Worm (Caenorhabditis elegans) whole organism, L1 larva: ENCODE measurements around the gene C10E2.2.

ENCODE experiments used
- aha-1 ChIP-seq: fragments of 150-350 bp; optimal IDR thresholded peaks from 2 replicates; lab custom pipeline; 2014; ENCODE audit warnings: missing biosample characterization, missing genetic modification characterization
- ceh-82 ChIP-seq, 3 experiments: fragments of 150-350 bp in 1 of 3; sonication (generic microtip) in 2 of 3; optimal IDR thresholded peaks; 2 replicates each; lab custom pipeline; 2014 to 2017; ENCODE audit warnings: missing biosample characterization in 3 of 3, missing genetic modification characterization in 3 of 3
- efl-1 ChIP-seq, 4 experiments: fragments of 150-350 bp; optimal IDR thresholded peaks in 3 of 4; peaks in 1 of 4; 1 replicate in 1 of 4; 2 replicates in 3 of 4; lab custom pipeline; 2014; ENCODE audit warnings: missing biosample characterization in 2 of 4, missing genetic modification characterization in 2 of 4, missing genetic modification reagents in 2 of 4
- jun-1 ChIP-seq: fragments of 150-350 bp; optimal IDR thresholded peaks from 2 replicates; lab custom pipeline; 2014; ENCODE audit warnings: missing biosample characterization, missing genetic modification reagents, missing genetic modification characterization
- lin-15B ChIP-seq: fragments of 150-350 bp; sonication (generic microtip); optimal IDR thresholded peaks from 3 replicates; lab custom pipeline; 2014; ENCODE audit warnings: missing biosample characterization, missing genetic modification characterization
- lir-3 ChIP-seq: sonication (generic microtip); optimal IDR thresholded peaks from 2 replicates; lab custom pipeline; 2016; ENCODE audit warnings: mild to moderate bottlenecking, missing genetic modification characterization, moderate library complexity, missing compliant biosample characterization; ENCODE audit not compliant: poor library complexity
- nhr-11 ChIP-seq: fragments of 150-350 bp; optimal IDR thresholded peaks from 2 replicates; lab custom pipeline; 2014; ENCODE audit warnings: missing biosample characterization, missing genetic modification characterization
- nhr-12 ChIP-seq: sonication (generic microtip); optimal IDR thresholded peaks from 2 replicates; lab custom pipeline; 2017; ENCODE audit warnings: missing biosample characterization, missing genetic modification characterization
- nhr-76 ChIP-seq: sonication (generic microtip); optimal IDR thresholded peaks from 2 replicates; lab custom pipeline; 2017; ENCODE audit warnings: missing biosample characterization, missing genetic modification characterization
- tbx-2 ChIP-seq: sonication (generic microtip); optimal IDR thresholded peaks from 2 replicates; lab custom pipeline; 2016; ENCODE audit warnings: missing genetic modification characterization, missing compliant biosample characterization
- zip-4 ChIP-seq: fragments of 200-800 bp; sonication (Bioruptor generic); optimal IDR thresholded peaks from 2 replicates; lab custom pipeline; 2018; ENCODE audit warnings: mild to moderate bottlenecking, missing genetic modification characterization, moderate library complexity, missing compliant biosample characterization

- TF ChIP-seq tbx-2 (tag; lab: Kevin White, UChicago) (no peak), jun-1 (tag; lab: Kevin White, UChicago) (no peak), efl-1 (optimal IDR thresholded peaks at IDR 0.05; lab: Kevin White, UChicago) (no peak), efl-1 (GFP tag; optimal IDR thresholded peaks at IDR 0.05 in 1 of 2; lab: Kevin White, UChicago) (no peak), aha-1 (tag; lab: Kevin White, UChicago) (no peak), nhr-76 (tag; lab: Kevin White, UChicago) (no peak), lin-15B (tag; lab: Kevin White, UChicago) (no peak), lir-3 (tag; lab: Kevin White, UChicago) (no peak), zip-4 (GFP tag; lab: Kevin White, UChicago) (no peak), ceh-82 (tag; optimal IDR thresholded peaks at IDR 0.05; lab: Kevin White, UChicago) (no peak), nhr-11 (tag; lab: Kevin White, UChicago) (no peak), nhr-12 (tag; lab: Kevin White, UChicago) (no peak)
Measured at ce11 chrX:16705607-16706006, 39.4 kb upstream of the C10E2.2 start.
